Fruit fly (Drosophila melanogaster): ENCODE data around the gene CG4553.

The CG4553 gene

dm6 chr3R:25472635-25473552, 3.8 kb downstream of the CG4553 start, which contains the start of the genes Fur1 and Vps33B (continued):
- peak; percentile 92 for TF ChIP-seq CG14441 (GFP tag; IDR thresholded peaks at IDR 0.05)
- peak; percentile 100 for TF ChIP-seq sens (GFP tag)
- TF ChIP-seq lilli (GFP tag; optimal IDR thresholded peaks at IDR 0.05): peak; percentile 99
- peak; percentile 97 for TF ChIP-seq HmgD (GFP tag; optimal IDR thresholded peaks at IDR 0.05)
- peak; percentile 80; the same call in 2 of the 3 replicates for TF ChIP-seq vnd (GFP tag; IDR thresholded peaks at IDR 0.05; ENCODE audit: partially characterized antibody)
- peak; percentile 98 for TF ChIP-seq CHES-1-like (GFP tag; optimal IDR thresholded peaks at IDR 0.05)
- TF ChIP-seq Aef1 (GFP tag; IDR thresholded peaks at IDR 0.05): peak; percentile 94
- TF ChIP-seq Dad (GFP tag; optimal IDR thresholded peaks at IDR 0.05): peak; percentile 98
- peak; percentile 18 for TF ChIP-seq pros (GFP tag; optimal IDR thresholded peaks at IDR 0.05)
- peak; percentile 98 for TF ChIP-seq Bteb2 (GFP tag; optimal IDR thresholded peaks at IDR 0.05)
- TF ChIP-seq CG7987 (GFP tag; optimal IDR thresholded peaks at IDR 0.05): peak; percentile 88
- no peak for TF ChIP-seq nau (GFP tag; optimal IDR thresholded peaks at IDR 0.05)
- peak; percentile 93 for TF ChIP-seq CG17186 (GFP tag; optimal IDR thresholded peaks at IDR 0.05)
- TF ChIP-seq tll (GFP tag; optimal IDR thresholded peaks at IDR 0.05): peak; percentile 28 to 94
- TF ChIP-seq CG17385 (GFP tag; optimal IDR thresholded peaks at IDR 0.05): peak; percentile 92
- TF ChIP-seq inv (GFP tag; IDR thresholded peaks at IDR 0.05; ENCODE audit: partially characterized antibody): peak; percentile 66; the same call in 1 of the 2 replicates
- peak; percentile 79; the same call in 2 of the 3 replicates for TF ChIP-seq CG6791 (GFP tag; IDR thresholded peaks at IDR 0.05; ENCODE audit: partially characterized antibody)
- TF ChIP-seq shn (GFP tag; optimal IDR thresholded peaks at IDR 0.05): peak; percentile 99
- TF ChIP-seq CG6654 (GFP tag; optimal IDR thresholded peaks at IDR 0.05): peak; percentile 85
- peak; percentile 93 for TF ChIP-seq Sry-δ (GFP tag; optimal IDR thresholded peaks at IDR 0.05)
- peak; percentile 27 for TF ChIP-seq CG15479 (GFP tag; optimal IDR thresholded peaks at IDR 0.05)
- peak; percentile 98 for TF ChIP-seq CG31441 (GFP tag; IDR thresholded peaks at IDR 0.05)
- TF ChIP-seq lov (optimal IDR thresholded peaks at IDR 0.05): peak; percentile 7
- peak; percentile 84; the same call in 1 of the 3 replicates for TF ChIP-seq lov (GFP tag; IDR thresholded peaks at IDR 0.05)
- peak; percentile 94 for TF ChIP-seq Bdp1 (GFP tag; optimal IDR thresholded peaks at IDR 0.05)
- TF ChIP-seq CG10431 (GFP tag; optimal IDR thresholded peaks at IDR 0.05): peak; percentile 86
- TF ChIP-seq ato (GFP tag; IDR thresholded peaks at IDR 0.05; ENCODE audit: partially characterized antibody): peak; percentile 68
- peak; percentile 91 for TF ChIP-seq CG2889 (GFP tag; IDR thresholded peaks at IDR 0.05)
- peak; percentile 98 for TF ChIP-seq maf-S (GFP tag; optimal IDR thresholded peaks at IDR 0.05)
- TF ChIP-seq CG3163 (GFP tag; optimal IDR thresholded peaks at IDR 0.05): peak; percentile 90
- peak; percentile 93 for TF ChIP-seq eyg (GFP tag; optimal IDR thresholded peaks at IDR 0.05)
- TF ChIP-seq Xrp1 (GFP tag; IDR thresholded peaks at IDR 0.05): peak; percentile 96
- TF ChIP-seq Elba2 (GFP tag; optimal IDR thresholded peaks at IDR 0.05): peak; percentile 92
- peak; percentile 70; the same call in 1 of the 2 replicates for TF ChIP-seq CG11696 (GFP tag; IDR thresholded peaks at IDR 0.05)
- peak; percentile 70 for TF ChIP-seq CG17612 (GFP tag; IDR thresholded peaks at IDR 0.05)
- TF ChIP-seq insv (GFP tag; optimal IDR thresholded peaks at IDR 0.05): peak; percentile 62 to 80
- peak; percentile 98 for TF ChIP-seq CG10654 (GFP tag; optimal IDR thresholded peaks at IDR 0.05)
- peak; percentile 96 for TF ChIP-seq crc (GFP tag; optimal IDR thresholded peaks at IDR 0.05)
- peak; percentile 94 for TF ChIP-seq ase (GFP tag; IDR thresholded peaks at IDR 0.05)
- TF ChIP-seq grau (tag; optimal IDR thresholded peaks at IDR 0.05): peak; percentile 96
- TF ChIP-seq Antp (GFP tag; optimal IDR thresholded peaks at IDR 0.05): peak; percentile 98
- TF ChIP-seq zfh2 (GFP tag; optimal IDR thresholded peaks at IDR 0.05): peak; percentile 99
- TF ChIP-seq Fer1 (GFP tag; optimal IDR thresholded peaks at IDR 0.05): peak; percentile 96
- peak; percentile 97 for TF ChIP-seq CG4854 (GFP tag; optimal IDR thresholded peaks at IDR 0.05)
- peak; percentile 95 for TF ChIP-seq org-1 (GFP tag; optimal IDR thresholded peaks at IDR 0.05)
- peak; percentile 68 for TF ChIP-seq Doc3 (GFP tag; IDR thresholded peaks at IDR 0.05; ENCODE audit: partially characterized antibody)
- TF ChIP-seq YL-1 (GFP tag; optimal IDR thresholded peaks at IDR 0.05): peak; percentile 93
- TF ChIP-seq Neu2 (GFP tag; optimal IDR thresholded peaks at IDR 0.05; ENCODE audit: borderline replicate concordance): peak; percentile 94

Data from whole organism, embryonic.